Worm (Caenorhabditis elegans): Measurements from ENCODE around the gene W08F4.10.

Gene W08F4.10

ce11 chrII:584321-584848 is 6.6 kb downstream of the W08F4.10 start, which contains the start of the genes W08F4.12 and W08F4.13:
TSS of gene W08F4.12 (minus strand) at chrII:584421.
TSS of gene W08F4.13 (plus strand) at chrII:584798.
- TF ChIP-seq T26A5.8 (tag; optimal IDR thresholded peaks at IDR 0.05) (no peak), hlh-12 (tag; optimal IDR thresholded peaks at IDR 0.05) (no peak), hrde-1 (tag; optimal IDR thresholded peaks at IDR 0.05; ENCODE audit: borderline replicate concordance) (no peak), lin-54 (GFP tag; optimal IDR thresholded peaks at IDR 0.05) (no peak), unc-130 (GFP tag; optimal IDR thresholded peaks at IDR 0.05) (no peak), mel-28 (tag; optimal IDR thresholded peaks at IDR 0.05; ENCODE audit: borderline replicate concordance) (no peak), let-526 (GFP tag; IDR thresholded peaks at IDR 0.05) (no peak), cebp-2 (GFP tag; IDR thresholded peaks at IDR 0.05) (no peak), attf-6 (GFP tag; IDR thresholded peaks at IDR 0.05) (no peak)

ce11 chrII:582649-583048 is 8.4 kb downstream of the W08F4.10 start, which contains the start of gene fbxb-14:
TSS of gene fbxb-14 (minus strand) at chrII:582749.
- TF ChIP-seq ztf-22 (GFP tag; optimal IDR thresholded peaks at IDR 0.05) = no peak

- TF ChIP-seq ztf-18 (tag; optimal IDR thresholded peaks at IDR 0.05) (no peak), somi-1 (GFP tag; optimal IDR thresholded peaks at IDR 0.05) (no peak), egl-18 (GFP tag; IDR thresholded peaks at IDR 0.05) (no peak), attf-6 (GFP tag; IDR thresholded peaks at IDR 0.05) (no peak), mxl-1 (tag; optimal IDR thresholded peaks at IDR 0.05) (no peak), lsl-1 (GFP tag; optimal IDR thresholded peaks at IDR 0.05) (peak; percentile 1), mcd-1 (GFP tag; IDR thresholded peaks at IDR 0.05) (no peak), nfya-1 (tag; optimal IDR thresholded peaks at IDR 0.05; ENCODE audit: borderline replicate concordance, insufficient read depth) (no peak), F57A8.1 (GFP tag; optimal IDR thresholded peaks at IDR 0.05) (no peak), hrde-1 (tag; optimal IDR thresholded peaks at IDR 0.05; ENCODE audit: borderline replicate concordance) (peak; percentile 3), tbp1 (GFP tag; optimal IDR thresholded peaks at IDR 0.05) (peak; percentile 13), cebp-2 (GFP tag; IDR thresholded peaks at IDR 0.05) (no peak), B0336.3 (GFP tag; IDR thresholded peaks at IDR 0.05) (peak; percentile 63), ceh-27 (GFP tag; optimal IDR thresholded peaks at IDR 0.05) (no peak), snpc-3.4 (tag; optimal IDR thresholded peaks at IDR 0.05) (peak; percentile 25), madf-6 (GFP tag; IDR thresholded peaks at IDR 0.05) (peak; percentile 63), akir-1 (GFP tag; optimal IDR thresholded peaks at IDR 0.05) (no peak), F22D6.2 (tag; optimal IDR thresholded peaks at IDR 0.05) (no peak), die-1 (tag; optimal IDR thresholded peaks at IDR 0.05) (no peak), ceh-79 (tag; optimal IDR thresholded peaks at IDR 0.05) (no peak), lin-35 (GFP tag; optimal IDR thresholded peaks at IDR 0.05) (no peak), mel-28 (tag; optimal IDR thresholded peaks at IDR 0.05; ENCODE audit: borderline replicate concordance) (no peak), pha-4 (tag; optimal IDR thresholded peaks at IDR 0.05) (no peak), efl-1 (GFP tag; optimal IDR thresholded peaks at IDR 0.05) (no peak), unc-62 (GFP tag; optimal IDR thresholded peaks at IDR 0.05) (no peak), F57C9.4 (tag; optimal IDR thresholded peaks at IDR 0.05) (no peak), K11D2.4 (GFP tag; IDR thresholded peaks at IDR 0.05) (no peak), ztf-22 (GFP tag; optimal IDR thresholded peaks at IDR 0.05) (no peak), nhr-27 (tag; optimal IDR thresholded peaks at IDR 0.05) (no peak), sdz-38 (tag; optimal IDR thresholded peaks at IDR 0.05) (no peak), chd-7 (tag; optimal IDR thresholded peaks at IDR 0.05) (no peak), nhr-90 (tag; optimal IDR thresholded peaks at IDR 0.05) (no peak), lin-54 (GFP tag; optimal IDR thresholded peaks at IDR 0.05) (peak; percentile 30), B0035.1 (tag; optimal IDR thresholded peaks at IDR 0.05) (no peak), madf-8 (GFP tag; conservative IDR thresholded peaks at IDR 0.05) (no peak), lin-40 (tag; optimal IDR thresholded peaks at IDR 0.05) (no peak), C17E4.6 (GFP tag; IDR thresholded peaks at IDR 0.05) (no peak), dpff-1 (tag; optimal IDR thresholded peaks at IDR 0.05) (no peak), nhr-80 (tag; optimal IDR thresholded peaks at IDR 0.05) (no peak), atf-7 (tag; optimal IDR thresholded peaks at IDR 0.05) (no peak), egrh-3 (GFP tag; IDR thresholded peaks at IDR 0.05) (no peak)
Measured at ce11 chrII:581983-582382, 9.0 kb downstream of the W08F4.10 start.

Data from whole organism, young adult.